Worm (Caenorhabditis elegans) whole organism, late embryonic: ENCODE measurements around the gene C44B7.5.

Experiments
- C38D4.7 ChIP-seq: fragments of 200-800 bp; sonication (Bioruptor generic); optimal IDR thresholded peaks from 2 replicates; lab custom pipeline; 2018; ENCODE audit warnings: mild to moderate bottlenecking, missing genetic modification characterization, moderate library complexity, missing compliant biosample characterization
- K02D7.2 ChIP-seq: sonication (generic microtip); optimal IDR thresholded peaks from 2 replicates; lab custom pipeline; 2017; ENCODE audit warnings: mild to moderate bottlenecking, missing genetic modification characterization, missing compliant biosample characterization
- T23F11.4 ChIP-seq: fragments of 200-800 bp; sonication (Bioruptor generic); optimal IDR thresholded peaks from 2 replicates; lab custom pipeline; 2018; ENCODE audit warnings: mild to moderate bottlenecking, missing genetic modification characterization, missing compliant biosample characterization
- Y22D7AL.16 ChIP-seq: sonication (generic microtip); optimal IDR thresholded peaks from 2 replicates; lab custom pipeline; 2016; ENCODE audit warnings: missing genetic modification characterization, missing compliant biosample characterization
- ahr-1 ChIP-seq: sonication (generic microtip); optimal IDR thresholded peaks from 2 replicates; lab custom pipeline; 2016; ENCODE audit warnings: missing genetic modification characterization, missing compliant biosample characterization
- ama-1 ChIP-seq: fragments of 150-350 bp; optimal IDR thresholded peaks from 2 replicates; lab custom pipeline; 2014
- ceh-14 ChIP-seq: sonication (generic microtip); optimal IDR thresholded peaks from 2 replicates; lab custom pipeline; 2016; ENCODE audit warnings: missing genotype, missing genetic modification characterization, missing compliant biosample characterization
- ceh-18 ChIP-seq: sonication (generic microtip); optimal IDR thresholded peaks from 2 replicates; lab custom pipeline; 2016; ENCODE audit warnings: missing genetic modification characterization, missing compliant biosample characterization
- ceh-19 ChIP-seq: fragments of 200-800 bp; sonication (Bioruptor generic); optimal IDR thresholded peaks from 2 replicates; lab custom pipeline; 2018; ENCODE audit warnings: mild to moderate bottlenecking, missing genetic modification characterization, missing compliant biosample characterization
- ceh-2 ChIP-seq: sonication (generic microtip); optimal IDR thresholded peaks from 2 replicates; lab custom pipeline; 2016; ENCODE audit warnings: missing genotype, missing genetic modification characterization, missing compliant biosample characterization
- ceh-22 ChIP-seq: sonication (generic microtip); optimal IDR thresholded peaks from 2 replicates; lab custom pipeline; 2017; ENCODE audit warnings: missing biosample characterization, missing genetic modification characterization
- ceh-24 ChIP-seq: sonication (generic microtip); optimal IDR thresholded peaks from 2 replicates; lab custom pipeline; 2016; ENCODE audit warnings: mild to moderate bottlenecking, missing genetic modification characterization, missing compliant biosample characterization
- ceh-30 ChIP-seq: fragments of 150-350 bp; optimal IDR thresholded peaks from 2 replicates; lab custom pipeline; 2014; ENCODE audit warnings: missing biosample characterization, missing genetic modification characterization
- ceh-31 ChIP-seq: sonication (generic microtip); optimal IDR thresholded peaks from 2 replicates; lab custom pipeline; 2016; ENCODE audit warnings: missing genetic modification characterization, missing compliant biosample characterization
- ceh-34 ChIP-seq: sonication (generic microtip); optimal IDR thresholded peaks from 2 replicates; lab custom pipeline; 2016; ENCODE audit warnings: mild to moderate bottlenecking, missing genetic modification characterization, missing compliant biosample characterization
- ceh-48 ChIP-seq: sonication (generic microtip); optimal IDR thresholded peaks from 2 replicates; lab custom pipeline; 2016; ENCODE audit warnings: missing genetic modification characterization, inconsistent platforms, missing compliant biosample characterization
- ceh-9 ChIP-seq: sonication (generic microtip); optimal IDR thresholded peaks from 2 replicates; lab custom pipeline; 2016; ENCODE audit warnings: mild to moderate bottlenecking, missing genetic modification characterization, inconsistent platforms, missing compliant biosample characterization
- che-1 ChIP-seq: sonication (generic microtip); optimal IDR thresholded peaks from 2 replicates; lab custom pipeline; 2016; ENCODE audit warnings: mild to moderate bottlenecking, missing genetic modification characterization, missing compliant biosample characterization
- dmd-4 ChIP-seq: sonication (generic microtip); optimal IDR thresholded peaks from 2 replicates; lab custom pipeline; 2016; ENCODE audit warnings: borderline replicate concordance, missing genetic modification characterization, missing compliant biosample characterization
- dve-1 ChIP-seq: sonication (generic microtip); optimal IDR thresholded peaks from 2 replicates; lab custom pipeline; 2017; ENCODE audit warnings: antibody characterized with exemption, mild to moderate bottlenecking, missing genetic modification characterization, missing compliant biosample characterization
- elt-2 ChIP-seq: sonication (generic microtip); optimal IDR thresholded peaks from 2 replicates; lab custom pipeline; 2016; ENCODE audit warnings: missing genetic modification reagents, missing genetic modification characterization, missing compliant biosample characterization
- elt-4 ChIP-seq: sonication (generic microtip); optimal IDR thresholded peaks from 2 replicates; lab custom pipeline; 2016; ENCODE audit warnings: missing genetic modification characterization, missing compliant biosample characterization
- ets-4 ChIP-seq: sonication (generic microtip); optimal IDR thresholded peaks from 2 replicates; lab custom pipeline; 2016; ENCODE audit warnings: missing genetic modification characterization, missing compliant biosample characterization
- eyg-1 ChIP-seq: sonication (generic microtip); optimal IDR thresholded peaks from 2 replicates; lab custom pipeline; 2016; ENCODE audit warnings: missing genotype, missing genetic modification characterization, missing compliant biosample characterization
- fax-1 ChIP-seq: sonication (generic microtip); optimal IDR thresholded peaks from 2 replicates; lab custom pipeline; 2016; ENCODE audit warnings: missing genotype, missing genetic modification characterization, missing compliant biosample characterization
- fkh-6 ChIP-seq: sonication (generic microtip); optimal IDR thresholded peaks from 2 replicates; lab custom pipeline; 2016; ENCODE audit warnings: missing genetic modification characterization, missing compliant biosample characterization
- hlh-13 ChIP-seq: fragments of 200-800 bp; sonication (Bioruptor generic); optimal IDR thresholded peaks from 2 replicates; lab custom pipeline; 2018; ENCODE audit warnings: mild to moderate bottlenecking, missing genetic modification characterization, missing compliant biosample characterization
- hlh-15 ChIP-seq: sonication (generic microtip); optimal IDR thresholded peaks from 2 replicates; lab custom pipeline; 2016; ENCODE audit warnings: missing genetic modification characterization, missing compliant biosample characterization
- hlh-30 ChIP-seq: sonication (generic microtip); optimal IDR thresholded peaks from 2 replicates; lab custom pipeline; 2017; ENCODE audit warnings: antibody characterized with exemption, missing genetic modification characterization, missing compliant biosample characterization; ENCODE audit not compliant: insufficient read depth
- hlh-6 ChIP-seq: sonication (generic microtip); optimal IDR thresholded peaks from 2 replicates; lab custom pipeline; 2016; ENCODE audit warnings: missing genotype, missing genetic modification characterization, missing compliant biosample characterization
- hlh-8 ChIP-seq: sonication (generic microtip); optimal IDR thresholded peaks from 2 replicates; lab custom pipeline; 2016; ENCODE audit warnings: missing genotype, missing genetic modification characterization, missing compliant biosample characterization
- lin-11 ChIP-seq: fragments of 200-800 bp; sonication (Bioruptor generic); optimal IDR thresholded peaks from 2 replicates; lab custom pipeline; 2018; ENCODE audit warnings: mild to moderate bottlenecking, missing genetic modification characterization, missing compliant biosample characterization
- mec-3 ChIP-seq: sonication (generic microtip); optimal IDR thresholded peaks from 2 replicates; lab custom pipeline; 2016; ENCODE audit warnings: borderline replicate concordance, missing genetic modification characterization, missing compliant biosample characterization
- nfya-1 ChIP-seq: sonication (generic microtip); optimal IDR thresholded peaks from 2 replicates; lab custom pipeline; 2017; ENCODE audit warnings: missing genetic modification characterization, mild to moderate bottlenecking, missing compliant biosample characterization, antibody characterized with exemption, moderate library complexity
- nhr-232 ChIP-seq: sonication (generic microtip); optimal IDR thresholded peaks from 2 replicates; lab custom pipeline; 2016; ENCODE audit warnings: missing genetic modification characterization, missing compliant biosample characterization
- npax-4 ChIP-seq: sonication (generic microtip); optimal IDR thresholded peaks from 2 replicates; lab custom pipeline; 2016; ENCODE audit warnings: missing genetic modification characterization, missing compliant biosample characterization
- odd-2 ChIP-seq: sonication (generic microtip); optimal IDR thresholded peaks from 2 replicates; lab custom pipeline; 2017; ENCODE audit warnings: antibody characterized with exemption, mild to moderate bottlenecking, missing genetic modification characterization, missing compliant biosample characterization
- pag-3 ChIP-seq: sonication (generic microtip); optimal IDR thresholded peaks from 2 replicates; lab custom pipeline; 2016; ENCODE audit warnings: missing compliant biosample characterization, missing genetic modification characterization, borderline replicate concordance
- pax-1 ChIP-seq: fragments of 150-350 bp; optimal IDR thresholded peaks from 2 replicates; lab custom pipeline; 2014; ENCODE audit warnings: missing biosample characterization, missing genetic modification characterization
- pha-2 ChIP-seq: sonication (generic microtip); optimal IDR thresholded peaks from 2 replicates; lab custom pipeline; 2017; ENCODE audit warnings: mild to moderate bottlenecking, missing genetic modification characterization, missing compliant biosample characterization
- pros-1 ChIP-seq: fragments of 150-350 bp; optimal IDR thresholded peaks from 2 replicates; lab custom pipeline; 2014; ENCODE audit warnings: missing biosample characterization, missing genetic modification reagents, missing genetic modification characterization
- rnt-1 ChIP-seq: sonication (generic microtip); optimal IDR thresholded peaks from 2 replicates; lab custom pipeline; 2016; ENCODE audit warnings: missing genetic modification characterization, missing compliant biosample characterization
- sdc-2 ChIP-seq: sonication (generic microtip); optimal IDR thresholded peaks from 2 replicates; lab custom pipeline; 2016; ENCODE audit warnings: missing genotype, missing genetic modification characterization, missing compliant biosample characterization
- sox-2 ChIP-seq: fragments of 200-800 bp; sonication (Bioruptor generic); IDR thresholded peaks from 2 replicates; pipeline ENCODE4 v1.3.6; 2022; ENCODE audit warnings: missing genetic modification reagents, missing genetic modification characterization, missing compliant biosample characterization
- sox-4 ChIP-seq: sonication (generic microtip); optimal IDR thresholded peaks from 2 replicates; lab custom pipeline; 2017; ENCODE audit warnings: mild to moderate bottlenecking, missing genetic modification characterization, inconsistent platforms, missing compliant biosample characterization
- syd-9 ChIP-seq: sonication (generic microtip); optimal IDR thresholded peaks from 2 replicates; lab custom pipeline; 2016; ENCODE audit warnings: mild to moderate bottlenecking, missing genetic modification characterization, moderate library complexity, missing compliant biosample characterization
- tbx-2 ChIP-seq: sonication (generic microtip); optimal IDR thresholded peaks from 2 replicates; lab custom pipeline; 2016; ENCODE audit warnings: missing genetic modification characterization, missing compliant biosample characterization
- tbx-7 ChIP-seq: sonication (generic microtip); optimal IDR thresholded peaks from 2 replicates; lab custom pipeline; 2016; ENCODE audit warnings: missing genotype, missing genetic modification characterization, missing compliant biosample characterization
- ttx-3 ChIP-seq: sonication (generic microtip); optimal IDR thresholded peaks from 2 replicates; lab custom pipeline; 2016; ENCODE audit warnings: missing genetic modification reagents, missing genetic modification characterization, missing compliant biosample characterization
- unc-42 ChIP-seq: sonication (generic microtip); optimal IDR thresholded peaks from 2 replicates; lab custom pipeline; 2016; ENCODE audit warnings: missing genotype, missing genetic modification characterization, missing compliant biosample characterization
- unc-55 ChIP-seq: sonication (generic microtip); optimal IDR thresholded peaks from 2 replicates; lab custom pipeline; 2017; ENCODE audit warnings: missing biosample characterization, missing genetic modification reagents, missing genetic modification characterization
- zip-5 ChIP-seq: sonication (generic microtip); optimal IDR thresholded peaks from 2 replicates; lab custom pipeline; 2016; ENCODE audit warnings: missing genetic modification characterization, missing compliant biosample characterization

C44B7.5 gene

DNA sequence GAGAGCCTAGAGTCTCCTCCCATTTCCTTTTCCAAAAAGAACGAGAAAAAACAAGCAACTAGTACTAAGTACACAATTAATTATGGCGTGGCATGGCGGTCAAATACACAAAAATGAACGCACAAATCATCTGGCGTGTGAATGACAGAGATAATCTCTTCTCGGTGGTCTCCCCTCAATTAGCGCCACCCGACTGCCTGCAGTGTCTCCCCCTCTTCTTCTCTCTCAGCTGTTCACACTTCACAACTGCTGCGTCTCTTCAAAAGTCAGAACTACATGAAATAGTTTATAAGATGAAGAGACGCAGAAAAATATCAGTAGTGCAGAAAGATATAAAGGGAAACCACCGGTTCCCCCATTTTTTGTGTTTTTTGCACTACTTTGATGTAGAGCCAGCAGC lies 45.0 kb downstream of the C44B7.5 start (continued):
- TF ChIP-seq tbx-2 (tag; lab: Kevin White, UChicago) (peak; percentile 81), fax-1 (tag; lab: Kevin White, UChicago) (no peak), syd-9 (tag; lab: Kevin White, UChicago) (no peak), ceh-30 (tag; lab: Kevin White, UChicago) (no peak), ceh-14 (tag; lab: Kevin White, UChicago) (peak; percentile 68), nhr-232 (tag; lab: Kevin White, UChicago) (no peak), pros-1 (tag; lab: Kevin White, UChicago) (peak; percentile 15), pha-2 (tag; lab: Kevin White, UChicago) (no peak), lin-11 (no peak)
- TF ChIP-seq, all 69 proteins: peak for 16

DNA sequence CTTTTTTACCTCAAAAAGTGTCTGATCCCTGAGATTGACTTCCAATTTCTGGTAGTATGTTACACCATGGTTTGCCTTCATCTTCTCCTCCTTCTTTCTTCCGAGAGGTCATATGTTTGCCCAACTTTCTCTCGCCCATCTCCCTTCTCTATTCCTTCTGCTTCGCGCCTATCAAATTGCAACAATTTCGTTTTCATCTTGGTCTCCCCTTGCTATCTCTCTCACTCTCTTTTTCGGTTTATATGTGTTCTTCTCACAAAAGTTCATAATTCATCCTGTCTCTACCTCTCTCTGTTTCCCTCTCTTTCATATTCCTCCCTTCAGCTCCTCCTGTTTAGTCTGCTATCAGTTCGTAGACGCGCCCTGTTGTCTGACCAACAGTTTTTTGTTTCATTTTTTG lies 45.7 kb downstream of the C44B7.5 start:
- no peak for TF ChIP-seq fkh-6 (tag; lab: Kevin White, UChicago)
- TF ChIP-seq ceh-34 (tag; lab: Kevin White, UChicago): peak; percentile 78
- no peak for TF ChIP-seq pax-1 (tag; lab: Kevin White, UChicago)
- TF ChIP-seq pag-3 (tag; lab: Kevin White, UChicago): no peak
- TF ChIP-seq nfya-1 (tag; lab: Kevin White, UChicago): peak; percentile 39
- no peak for TF ChIP-seq syd-9 (tag; lab: Kevin White, UChicago)
- TF ChIP-seq elt-2 (tag; lab: Kevin White, UChicago): no peak
- TF ChIP-seq tbx-7 (tag; lab: Kevin White, UChicago): no peak
- no peak for TF ChIP-seq ceh-2 (tag; lab: Kevin White, UChicago)
- no peak for TF ChIP-seq hlh-15 (tag; lab: Kevin White, UChicago)
- TF ChIP-seq zip-5 (tag; lab: Kevin White, UChicago): no peak
- TF ChIP-seq Y22D7AL.16 (tag; lab: Kevin White, UChicago): no peak
- no peak for TF ChIP-seq dve-1 (tag; lab: Kevin White, UChicago)
- TF ChIP-seq hlh-6 (tag; lab: Kevin White, UChicago): no peak
- TF ChIP-seq hlh-30: peak; percentile 11
- TF ChIP-seq sox-2 (GFP tag; lab: Robert Waterston, UW): no peak
- no peak for TF ChIP-seq ceh-31
- no peak for TF ChIP-seq sdc-2 (tag; lab: Kevin White, UChicago)
- TF ChIP-seq ceh-22: no peak
- no peak for TF ChIP-seq tbx-2 (tag; lab: Kevin White, UChicago)
- no peak for TF ChIP-seq T23F11.4 (GFP tag; lab: Kevin White, UChicago)
- no peak for TF ChIP-seq dmd-4 (tag; lab: Kevin White, UChicago)
- TF ChIP-seq hlh-8: peak; percentile 12
- TF ChIP-seq ahr-1 (tag; lab: Kevin White, UChicago): no peak
- TF ChIP-seq ceh-19 (GFP tag; lab: Kevin White, UChicago): no peak
- no peak for TF ChIP-seq ceh-24
- no peak for TF ChIP-seq C38D4.7 (GFP tag; lab: Kevin White, UChicago)
- peak; percentile 46 for TF ChIP-seq ceh-18 (tag; lab: Kevin White, UChicago)
- no peak for TF ChIP-seq ceh-30 (tag; lab: Kevin White, UChicago)
- TF ChIP-seq eyg-1: no peak
- TF ChIP-seq ceh-9: no peak
- TF ChIP-seq che-1 (tag; lab: Kevin White, UChicago): no peak
- no peak for TF ChIP-seq sox-4 (tag; lab: Kevin White, UChicago)
- TF ChIP-seq mec-3: no peak
- TF ChIP-seq odd-2 (tag; lab: Kevin White, UChicago): no peak
- TF ChIP-seq rnt-1: peak; percentile 31
- TF ChIP-seq unc-42 (tag; lab: Kevin White, UChicago): peak; percentile 44
- TF ChIP-seq hlh-13 (GFP tag; lab: Kevin White, UChicago): no peak
- TF ChIP-seq pha-2 (tag; lab: Kevin White, UChicago): no peak
- TF ChIP-seq unc-55: no peak
- TF ChIP-seq ttx-3 (tag; lab: Kevin White, UChicago): no peak
- no peak for TF ChIP-seq K02D7.2
- no peak for TF ChIP-seq npax-4
- TF ChIP-seq ama-1 (lab: Kevin White, UChicago): no peak
- TF ChIP-seq ceh-48 (tag; lab: Kevin White, UChicago): no peak
- TF ChIP-seq elt-4 (tag; lab: Kevin White, UChicago): no peak
- TF ChIP-seq fax-1 (tag; lab: Kevin White, UChicago): no peak
- no peak for TF ChIP-seq ets-4 (tag; lab: Kevin White, UChicago)
